Fruit fly (Drosophila melanogaster) whole organism, adult: ENCODE measurements around the gene neb.

ENCODE experiments used
- CG11617 ChIP-seq: fragments of 200-800 bp; sonication (Bioruptor generic); optimal IDR thresholded peaks from 2 replicates; lab custom pipeline; 2017; ENCODE audit warnings: mild to moderate bottlenecking, missing biosample characterization, missing genetic modification reagents, missing genetic modification characterization
- CG12768 ChIP-seq: fragments of 200-800 bp; sonication (Bioruptor generic); optimal IDR thresholded peaks from 2 replicates; lab custom pipeline; 2017; ENCODE audit warnings: missing biosample characterization, missing genetic modification characterization, mild to moderate bottlenecking, moderate library complexity, missing genetic modification reagents
- CG14711 ChIP-seq: fragments of 200-800 bp; sonication (Bioruptor generic); optimal IDR thresholded peaks from 2 replicates; lab custom pipeline; 2018; ENCODE audit warnings: missing biosample characterization, mild to moderate bottlenecking, missing genetic modification characterization, moderate library complexity
- CG1620 ChIP-seq: fragments of 200-800 bp; sonication (Bioruptor generic); optimal IDR thresholded peaks from 2 replicates; lab custom pipeline; 2016; ENCODE audit warnings: missing biosample characterization, missing genetic modification characterization
- CG33017 ChIP-seq: fragments of 200-800 bp; sonication (Bioruptor generic); optimal IDR thresholded peaks from 2 replicates; lab custom pipeline; 2018; ENCODE audit warnings: missing biosample characterization, mild to moderate bottlenecking, missing genetic modification characterization, moderate library complexity
- CG5204 ChIP-seq: fragments of 200-800 bp; sonication (Bioruptor generic); optimal IDR thresholded peaks from 2 replicates; lab custom pipeline; 2016; ENCODE audit warnings: missing biosample characterization, missing genetic modification characterization
- CG7045 ChIP-seq: fragments of 200-800 bp; sonication (Bioruptor generic); optimal IDR thresholded peaks from 2 replicates; lab custom pipeline; 2017; ENCODE audit warnings: missing biosample characterization, mild to moderate bottlenecking, missing genetic modification characterization
- CG7101 ChIP-seq: fragments of 200-800 bp; sonication (Bioruptor generic); optimal IDR thresholded peaks from 2 replicates; lab custom pipeline; 2018; ENCODE audit warnings: missing biosample characterization, mild to moderate bottlenecking, missing genetic modification characterization, moderate library complexity
- Clk ChIP-seq: fragments of 200-800 bp; sonication (Bioruptor generic); optimal IDR thresholded peaks from 2 replicates; lab custom pipeline; 2017; ENCODE audit warnings: missing biosample characterization, missing genetic modification characterization
- Crg-1 ChIP-seq: fragments of 200-800 bp; sonication (Bioruptor generic); optimal IDR thresholded peaks from 2 replicates; lab custom pipeline; 2016; ENCODE audit warnings: missing biosample characterization, missing genetic modification characterization
- Hr96 ChIP-seq: fragments of 200-800 bp; sonication (Bioruptor generic); optimal IDR thresholded peaks from 2 replicates; lab custom pipeline; 2016; ENCODE audit warnings: missing biosample characterization, missing genetic modification characterization
- Mnt ChIP-seq: fragments of 200-800 bp; sonication (Bioruptor generic); optimal IDR thresholded peaks from 2 replicates; lab custom pipeline; 2016; ENCODE audit warnings: missing biosample characterization, mild to moderate bottlenecking, missing genetic modification characterization
- bab1 ChIP-seq: fragments of 200-800 bp; sonication (Bioruptor generic); optimal IDR thresholded peaks from 3 replicates; lab custom pipeline; 2019; ENCODE audit warnings: missing biosample characterization, mild to moderate bottlenecking, missing genetic modification characterization, moderate library complexity
- cic ChIP-seq: fragments of 200-800 bp; sonication (Bioruptor generic); optimal IDR thresholded peaks from 2 replicates; lab custom pipeline; 2017; ENCODE audit warnings: missing biosample characterization, mild to moderate bottlenecking, missing genetic modification characterization, moderate library complexity
- cnc ChIP-seq, 2 experiments: fragments of >200 bp; optimal IDR thresholded peaks; 2 replicates each; lab custom pipeline; 2017
- kay ChIP-seq: fragments of 200-800 bp; sonication (Bioruptor generic); peaks from one replicate; lab custom pipeline; 2016; ENCODE audit warnings: missing biosample characterization, missing genetic modification characterization, borderline replicate concordance
- ovo ChIP-seq: fragments of 200-800 bp; sonication (Bioruptor generic); optimal IDR thresholded peaks from 2 replicates; lab custom pipeline; 2016; ENCODE audit warnings: missing biosample characterization, missing genetic modification characterization
- pad ChIP-seq: fragments of 200-800 bp; sonication (Bioruptor generic); optimal IDR thresholded peaks from 3 replicates; lab custom pipeline; 2017; ENCODE audit warnings: missing biosample characterization, missing genetic modification characterization, mild to moderate bottlenecking, moderate library complexity, missing genetic modification reagents
- tj ChIP-seq: fragments of 200-800 bp; sonication (Bioruptor generic); optimal IDR thresholded peaks from 3 replicates; lab custom pipeline; 2017; ENCODE audit warnings: missing biosample characterization, mild to moderate bottlenecking, missing genetic modification characterization, moderate library complexity
- toe ChIP-seq: fragments of 200-800 bp; sonication (Bioruptor generic); optimal IDR thresholded peaks from 2 replicates; lab custom pipeline; 2016; ENCODE audit warnings: missing biosample characterization, missing genetic modification characterization

neb gene

dm6 chr2L:20097105-20097631 lies 21.6 kb downstream of the neb start, which contains the start of the genes mRpS18B and Kua:
Gene mRpS18B (minus strand): TSS chr2L:20097253.
Gene Kua (plus strand): TSS chr2L:20097581.
- TF ChIP-seq CG12768 (GFP tag; lab: Kevin White, UChicago): no peak
- no peak for TF ChIP-seq CG1620
- TF ChIP-seq toe (GFP tag; lab: Kevin White, UChicago): peak; percentile 46
- TF ChIP-seq cic (GFP tag; lab: Kevin White, UChicago): no peak
- TF ChIP-seq bab1 (GFP tag; lab: Kevin White, UChicago): peak; percentile 24
- TF ChIP-seq CG7101: peak; percentile 64
- no peak for TF ChIP-seq Hr96 (GFP tag; lab: Kevin White, UChicago)
- TF ChIP-seq pad: peak; percentile 24
- TF ChIP-seq CG11617 (GFP tag; lab: Kevin White, UChicago): peak; percentile 41
- no peak for TF ChIP-seq Clk (GFP tag; lab: Kevin White, UChicago)
- peak; percentile 18 for TF ChIP-seq CG5204 (GFP tag; lab: Kevin White, UChicago)
- no peak for TF ChIP-seq kay
- no peak for TF ChIP-seq ovo (GFP tag; lab: Kevin White, UChicago)
- TF ChIP-seq CG14711: peak; percentile 55
- peak; percentile 3 for TF ChIP-seq Crg-1 (GFP tag; lab: Kevin White, UChicago)
- no peak for TF ChIP-seq tj (GFP tag; lab: Kevin White, UChicago)
- TF ChIP-seq CG7045: no peak
- no peak for TF ChIP-seq cnc (optimal IDR thresholded peaks at IDR 0.05; lab: Kevin White, UChicago)
- TF ChIP-seq Mnt (GFP tag; lab: Kevin White, UChicago): peak; percentile 23
- peak; percentile 44 for TF ChIP-seq CG33017 (tag; lab: Kevin White, UChicago)

- TF ChIP-seq Mnt (GFP tag; lab: Kevin White, UChicago) (peak; percentile 60), kay (no peak), CG12768 (GFP tag; lab: Kevin White, UChicago) (peak; percentile 21)
Observed at dm6 chr2L:20097773-20098172, 22.2 kb downstream of the neb start.

- TF ChIP-seq CG7101 (peak; percentile 71), kay (no peak), Crg-1 (GFP tag; lab: Kevin White, UChicago) (no peak), CG11617 (GFP tag; lab: Kevin White, UChicago) (peak; percentile 37), CG12768 (GFP tag; lab: Kevin White, UChicago) (peak; percentile 9), CG7045 (no peak), CG1620 (no peak), tj (GFP tag; lab: Kevin White, UChicago) (peak; percentile 11), pad (no peak), CG5204 (GFP tag; lab: Kevin White, UChicago) (no peak), bab1 (GFP tag; lab: Kevin White, UChicago) (no peak), ovo (GFP tag; lab: Kevin White, UChicago) (no peak), toe (GFP tag; lab: Kevin White, UChicago) (peak; percentile 9), CG33017 (tag; lab: Kevin White, UChicago) (no peak), cic (GFP tag; lab: Kevin White, UChicago) (peak; percentile 72), cnc (optimal IDR thresholded peaks at IDR 0.05; lab: Kevin White, UChicago) (no peak), Hr96 (GFP tag; lab: Kevin White, UChicago) (peak; percentile 1)
Observed at dm6 chr2L:20098194-20098593, 22.6 kb downstream of the neb start.

dm6 chr2L:20104050-20104449 lies 28.5 kb downstream of the neb start, which contains the start of gene CG13970:
Gene CG13970 (minus strand): TSS chr2L:20104150.
- TF ChIP-seq CG7101 (no peak), kay (peak; percentile 70), Clk (GFP tag; lab: Kevin White, UChicago) (no peak), CG7045 (no peak), CG33017 (tag; lab: Kevin White, UChicago) (no peak), Mnt (GFP tag; lab: Kevin White, UChicago) (no peak), bab1 (GFP tag; lab: Kevin White, UChicago) (no peak), cnc (optimal IDR thresholded peaks at IDR 0.05; lab: Kevin White, UChicago) (no peak)

- TF ChIP-seq CG33017 (tag; lab: Kevin White, UChicago): no peak
- TF ChIP-seq Mnt (GFP tag; lab: Kevin White, UChicago): peak; percentile 11
- TF ChIP-seq CG1620: peak; percentile 41
- peak; percentile 36 for TF ChIP-seq bab1 (GFP tag; lab: Kevin White, UChicago)
- no peak for TF ChIP-seq toe (GFP tag; lab: Kevin White, UChicago)
- no peak for TF ChIP-seq kay
Observed at dm6 chr2L:20104526-20104925, 29.0 kb downstream of the neb start.

- TF ChIP-seq tj (GFP tag; lab: Kevin White, UChicago) (no peak), cic (GFP tag; lab: Kevin White, UChicago) (no peak), Mnt (GFP tag; lab: Kevin White, UChicago) (no peak), CG12768 (GFP tag; lab: Kevin White, UChicago) (no peak), CG5204 (GFP tag; lab: Kevin White, UChicago) (no peak), CG1620 (peak; percentile 31), Crg-1 (GFP tag; lab: Kevin White, UChicago) (no peak), pad (peak; percentile 44)
Observed at dm6 chr2L:20106595-20106994, 31.0 kb downstream of the neb start.

- TF ChIP-seq CG7045 (no peak), Hr96 (GFP tag; lab: Kevin White, UChicago) (no peak), CG7101 (no peak), bab1 (GFP tag; lab: Kevin White, UChicago) (no peak), toe (GFP tag; lab: Kevin White, UChicago) (no peak), cic (GFP tag; lab: Kevin White, UChicago) (no peak), CG5204 (GFP tag; lab: Kevin White, UChicago) (no peak)
Observed at dm6 chr2L:20115865-20116264, 40.3 kb downstream of the neb start.
